Worm (Caenorhabditis elegans) whole organism, L3 larva: ENCODE measurements around the gene cox-15.

Experiments used
- egl-27 ChIP-seq: sonication (generic microtip); optimal IDR thresholded peaks from 4 replicates; lab custom pipeline; 2017; ENCODE audit warnings: missing biosample characterization, missing genetic modification reagents, missing genetic modification characterization
- elt-3 ChIP-seq, 3 experiments: fragments of 150-350 bp in 1 of 3; sonication (generic microtip) in 2 of 3; optimal IDR thresholded peaks; 2 replicates in 2 of 3; 4 replicates in 1 of 3; lab custom pipeline; 2014 to 2017; ENCODE audit warnings: missing biosample characterization in 3 of 3, missing genetic modification characterization in 3 of 3
- unc-62 ChIP-seq: fragments of 150-350 bp; sonication (generic microtip); optimal IDR thresholded peaks from 4 replicates; lab custom pipeline; 2014; ENCODE audit warnings: missing biosample characterization, missing genetic modification reagents, missing genetic modification characterization

- TF ChIP-seq elt-3 (tag; optimal IDR thresholded peaks at IDR 0.05; lab: Kevin White, UChicago): no peak
- TF ChIP-seq unc-62 (GFP tag; lab: Kevin White, UChicago): no peak
- no peak for TF ChIP-seq egl-27
Measured at ce11 chrII:11221771-11222355, 12.9 kb downstream of the cox-15 start, which contains the start of gene plpr-1.
